Worm (Caenorhabditis elegans): Measurements from ENCODE around the gene B0507.3.

The B0507.3 gene

DNA sequence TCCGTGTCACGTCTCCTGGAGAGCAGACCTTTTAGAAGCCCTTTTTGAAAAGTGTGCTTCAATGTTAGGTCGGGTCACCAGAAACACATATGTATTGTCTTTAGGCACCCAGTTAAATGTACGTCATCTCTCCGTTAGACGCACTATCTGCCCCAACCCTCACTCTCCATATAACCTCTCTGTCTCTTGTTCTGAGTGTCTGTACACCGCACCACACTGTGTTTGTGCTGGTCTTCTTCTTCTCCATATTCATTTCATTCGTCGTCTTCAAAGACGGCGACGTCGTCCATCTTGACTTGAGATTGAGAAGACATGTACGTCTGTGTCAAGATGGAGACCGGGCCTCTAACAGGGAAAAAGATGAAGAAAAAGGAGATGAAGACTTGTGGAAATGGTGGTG, 13.4 kb downstream of the B0507.3 start:
- TF ChIP-seq aly-2 (tag; optimal IDR thresholded peaks at IDR 0.05) (no peak), R02D3.7 (tag; optimal IDR thresholded peaks at IDR 0.05) (no peak), fos-1 (tag; optimal IDR thresholded peaks at IDR 0.05) (peak; percentile 6), nhr-129 (tag; optimal IDR thresholded peaks at IDR 0.05) (peak; percentile 45), ceh-82 (tag; optimal IDR thresholded peaks at IDR 0.05) (no peak), sma-3 (GFP tag; optimal IDR thresholded peaks at IDR 0.05) (no peak), sma-9 (GFP tag; optimal IDR thresholded peaks at IDR 0.05) (no peak), sma-9 (tag; optimal IDR thresholded peaks at IDR 0.05) (no peak), dmd-4 (tag; optimal IDR thresholded peaks at IDR 0.05) (no peak), nhr-6 (tag; optimal IDR thresholded peaks at IDR 0.05) (no peak), snpc-4 (tag; optimal IDR thresholded peaks at IDR 0.05) (no peak), unc-55 (GFP tag; optimal IDR thresholded peaks at IDR 0.05) (no peak)

DNA sequence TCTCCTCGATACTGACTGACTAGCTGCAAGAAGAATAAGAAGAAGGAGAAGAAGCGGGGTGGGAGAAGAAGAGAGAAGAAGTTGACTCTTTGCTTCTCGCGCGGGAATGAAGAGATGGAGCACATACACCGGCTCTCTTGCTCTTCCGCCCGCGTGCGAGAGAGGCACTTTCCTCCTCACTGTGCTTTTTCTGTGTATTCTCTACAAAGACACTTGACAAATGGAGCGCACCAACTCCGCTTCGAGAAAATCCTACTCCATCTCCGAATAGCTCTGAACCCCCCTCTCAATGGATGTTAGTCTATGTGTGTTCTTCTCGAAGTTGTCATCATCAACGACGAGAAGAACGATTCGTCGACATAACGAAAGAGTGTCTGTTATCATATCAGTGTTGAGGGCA, 15.8 kb downstream of the B0507.3 start:
- TF ChIP-seq blmp-1 (tag; optimal IDR thresholded peaks at IDR 0.05; ENCODE audit: insufficient read depth): no peak
- no peak for TF ChIP-seq lsy-2 (tag; optimal IDR thresholded peaks at IDR 0.05)
- no peak for TF ChIP-seq alr-1 (tag; optimal IDR thresholded peaks at IDR 0.05)
- no peak for TF ChIP-seq lin-13 (GFP tag; optimal IDR thresholded peaks at IDR 0.05)
- TF ChIP-seq snpc-4 (tag; optimal IDR thresholded peaks at IDR 0.05): no peak
- no peak for TF ChIP-seq ama-1 (optimal IDR thresholded peaks at IDR 0.05)
- TF ChIP-seq sem-4 (tag; optimal IDR thresholded peaks at IDR 0.05): no peak
- TF ChIP-seq nhr-237 (tag; optimal IDR thresholded peaks at IDR 0.05): no peak
- no peak for TF ChIP-seq unc-62 (GFP tag; optimal IDR thresholded peaks at IDR 0.05)
- no peak for TF ChIP-seq unc-39 (tag; optimal IDR thresholded peaks at IDR 0.05)
- no peak for TF ChIP-seq nhr-6 (tag; optimal IDR thresholded peaks at IDR 0.05)

DNA sequence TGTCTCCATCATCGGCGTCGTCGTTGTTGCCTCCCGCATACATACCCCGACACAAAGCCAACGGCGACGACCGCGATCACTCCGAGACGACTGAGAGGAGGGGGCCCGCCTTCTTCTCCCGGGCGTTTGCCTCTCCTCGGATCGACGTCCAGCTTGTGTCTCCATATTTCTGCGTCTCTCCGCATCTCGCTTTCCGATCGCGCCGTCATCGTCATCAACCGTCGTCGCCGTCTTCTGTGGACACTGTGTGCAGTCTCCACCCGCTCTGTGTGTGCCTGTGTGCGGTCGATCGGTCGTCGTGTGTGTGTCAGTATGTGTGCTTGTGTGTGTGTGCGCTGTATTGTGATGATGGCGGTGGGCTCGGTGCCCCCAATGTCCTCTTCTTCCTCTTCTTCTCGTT, 16.8 kb downstream of the B0507.3 start:
- peak; percentile 72 for TF ChIP-seq nhr-129 (tag; optimal IDR thresholded peaks at IDR 0.05)
- no peak for TF ChIP-seq sma-3 (GFP tag; optimal IDR thresholded peaks at IDR 0.05)
- peak; percentile 30 for TF ChIP-seq fos-1 (tag; optimal IDR thresholded peaks at IDR 0.05)
- peak; percentile 50 for TF ChIP-seq F13H6.1 (tag; optimal IDR thresholded peaks at IDR 0.05)

DNA sequence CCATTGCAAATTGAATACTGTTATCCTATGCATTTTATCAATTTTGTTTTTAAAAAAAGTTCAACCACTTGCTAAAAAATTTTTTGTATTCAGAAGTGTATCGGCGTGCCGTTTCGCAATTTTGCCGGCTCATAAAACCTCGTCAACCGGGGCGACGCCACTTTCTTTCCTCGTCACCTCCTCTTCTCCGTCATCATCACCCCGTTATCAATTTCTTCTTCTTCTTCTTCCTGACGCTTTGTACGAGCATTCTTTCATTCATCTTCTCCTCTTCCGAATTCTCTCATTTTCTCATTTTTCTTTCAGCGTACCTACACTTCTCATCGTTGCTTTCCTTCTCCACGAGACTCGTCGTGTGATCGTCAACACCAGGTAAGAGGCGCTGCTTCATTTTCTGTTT, 17.5 kb downstream of the B0507.3 start, which contains the start of gene sup-37:
sup-37 (plus strand) TSS at position 301 of the 400 bp plus-strand sequence.
- no peak for TF ChIP-seq nhr-23 (tag; optimal IDR thresholded peaks at IDR 0.05)
- TF ChIP-seq sma-3 (GFP tag; optimal IDR thresholded peaks at IDR 0.05): no peak

DNA sequence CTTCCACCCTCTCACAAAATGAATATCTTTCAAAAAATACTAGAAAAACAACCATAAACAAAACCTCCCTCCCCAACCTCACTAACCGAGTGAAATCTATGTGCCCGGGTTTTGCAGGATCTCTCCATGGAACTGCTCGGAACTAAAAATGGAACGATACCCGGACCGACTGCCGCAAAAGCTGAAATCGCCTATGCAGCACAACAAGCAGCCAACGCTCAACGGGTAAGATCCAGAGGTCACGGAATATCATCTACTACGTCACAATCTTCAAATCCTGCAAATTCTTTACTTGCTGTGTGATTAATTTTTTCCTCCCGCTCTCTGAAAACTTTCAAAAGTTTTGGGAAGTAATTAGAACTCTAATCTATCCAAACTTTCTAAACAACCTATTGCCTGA, 20.6 kb downstream of the B0507.3 start:
- TF ChIP-seq aly-2 (tag; optimal IDR thresholded peaks at IDR 0.05) (no peak), ceh-82 (tag; optimal IDR thresholded peaks at IDR 0.05) (no peak), nhr-12 (tag; optimal IDR thresholded peaks at IDR 0.05) (no peak), ztf-11 (tag; optimal IDR thresholded peaks at IDR 0.05) (no peak), mdl-1 (tag; optimal IDR thresholded peaks at IDR 0.05) (no peak), unc-39 (tag; optimal IDR thresholded peaks at IDR 0.05) (no peak), ztf-1 (GFP tag; conservative IDR thresholded peaks at IDR 0.05) (no peak), nhr-21 (tag; optimal IDR thresholded peaks at IDR 0.05) (no peak), dmd-4 (tag; optimal IDR thresholded peaks at IDR 0.05) (no peak), lin-13 (GFP tag; optimal IDR thresholded peaks at IDR 0.05) (no peak), mab-5 (tag; optimal IDR thresholded peaks at IDR 0.05) (no peak), zag-1 (tag; optimal IDR thresholded peaks at IDR 0.05) (no peak), lin-39 (tag; optimal IDR thresholded peaks at IDR 0.05) (no peak), nhr-6 (tag; optimal IDR thresholded peaks at IDR 0.05) (no peak), nhr-23 (tag; optimal IDR thresholded peaks at IDR 0.05) (no peak), R02D3.7 (tag; optimal IDR thresholded peaks at IDR 0.05) (no peak)

DNA sequence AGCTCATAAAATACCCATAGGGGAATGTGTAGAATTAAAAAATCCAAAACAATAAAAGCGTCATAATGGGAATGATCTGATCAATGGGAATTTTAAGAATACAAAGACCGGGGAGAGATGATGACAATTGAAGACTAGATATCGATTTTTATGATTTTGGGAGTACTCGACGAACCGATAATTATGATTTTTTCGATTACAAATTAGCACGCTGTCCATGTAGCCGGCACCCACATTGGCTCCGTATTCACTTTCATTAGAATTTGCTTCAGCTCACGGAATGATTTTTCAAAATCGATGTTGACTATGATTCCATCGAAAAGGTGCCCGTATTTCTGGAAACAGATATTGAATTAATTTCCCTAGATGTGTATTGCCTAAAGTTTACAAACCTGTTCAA, 24.1 kb downstream of the B0507.3 start:
- TF ChIP-seq peb-1 (tag; optimal IDR thresholded peaks at IDR 0.05) (no peak), ama-1 (optimal IDR thresholded peaks at IDR 0.05) (no peak), nhr-23 (tag; optimal IDR thresholded peaks at IDR 0.05) (no peak), sma-9 (GFP tag; optimal IDR thresholded peaks at IDR 0.05) (no peak), sma-9 (tag; optimal IDR thresholded peaks at IDR 0.05) (no peak), elt-3 (tag; optimal IDR thresholded peaks at IDR 0.05) (no peak), ztf-1 (GFP tag; conservative IDR thresholded peaks at IDR 0.05) (no peak), R02D3.7 (tag; optimal IDR thresholded peaks at IDR 0.05) (no peak), ceh-82 (tag; optimal IDR thresholded peaks at IDR 0.05) (no peak), F13H6.1 (tag; optimal IDR thresholded peaks at IDR 0.05) (no peak), ztf-11 (tag; optimal IDR thresholded peaks at IDR 0.05) (no peak), nhr-12 (tag; optimal IDR thresholded peaks at IDR 0.05) (no peak), nhr-10 (tag; optimal IDR thresholded peaks at IDR 0.05) (no peak), egl-27 (tag; optimal IDR thresholded peaks at IDR 0.05) (no peak), mab-5 (tag; optimal IDR thresholded peaks at IDR 0.05) (no peak), nhr-21 (tag; optimal IDR thresholded peaks at IDR 0.05) (no peak)
